Fruit fly (Drosophila melanogaster) whole organism, adult: ENCODE measurements around the gene CG11878.

Source experiments
- CG11617 ChIP-seq: fragments of 200-800 bp; sonication (Bioruptor generic); optimal IDR thresholded peaks from 2 replicates; lab custom pipeline; 2017; ENCODE audit warnings: mild to moderate bottlenecking, missing biosample characterization, missing genetic modification reagents, missing genetic modification characterization
- CG12768 ChIP-seq: fragments of 200-800 bp; sonication (Bioruptor generic); optimal IDR thresholded peaks from 2 replicates; lab custom pipeline; 2017; ENCODE audit warnings: missing biosample characterization, missing genetic modification characterization, mild to moderate bottlenecking, moderate library complexity, missing genetic modification reagents
- CG14711 ChIP-seq: fragments of 200-800 bp; sonication (Bioruptor generic); optimal IDR thresholded peaks from 2 replicates; lab custom pipeline; 2018; ENCODE audit warnings: missing biosample characterization, mild to moderate bottlenecking, missing genetic modification characterization, moderate library complexity
- CG1620 ChIP-seq: fragments of 200-800 bp; sonication (Bioruptor generic); optimal IDR thresholded peaks from 2 replicates; lab custom pipeline; 2016; ENCODE audit warnings: missing biosample characterization, missing genetic modification characterization
- CG33017 ChIP-seq: fragments of 200-800 bp; sonication (Bioruptor generic); optimal IDR thresholded peaks from 2 replicates; lab custom pipeline; 2018; ENCODE audit warnings: missing biosample characterization, mild to moderate bottlenecking, missing genetic modification characterization, moderate library complexity
- CG5204 ChIP-seq: fragments of 200-800 bp; sonication (Bioruptor generic); optimal IDR thresholded peaks from 2 replicates; lab custom pipeline; 2016; ENCODE audit warnings: missing biosample characterization, missing genetic modification characterization
- CG7045 ChIP-seq: fragments of 200-800 bp; sonication (Bioruptor generic); optimal IDR thresholded peaks from 2 replicates; lab custom pipeline; 2017; ENCODE audit warnings: missing biosample characterization, mild to moderate bottlenecking, missing genetic modification characterization
- CG7101 ChIP-seq: fragments of 200-800 bp; sonication (Bioruptor generic); optimal IDR thresholded peaks from 2 replicates; lab custom pipeline; 2018; ENCODE audit warnings: missing biosample characterization, mild to moderate bottlenecking, missing genetic modification characterization, moderate library complexity
- Clk ChIP-seq: fragments of 200-800 bp; sonication (Bioruptor generic); optimal IDR thresholded peaks from 2 replicates; lab custom pipeline; 2017; ENCODE audit warnings: missing biosample characterization, missing genetic modification characterization
- Crg-1 ChIP-seq: fragments of 200-800 bp; sonication (Bioruptor generic); optimal IDR thresholded peaks from 2 replicates; lab custom pipeline; 2016; ENCODE audit warnings: missing biosample characterization, missing genetic modification characterization
- Hr96 ChIP-seq: fragments of 200-800 bp; sonication (Bioruptor generic); optimal IDR thresholded peaks from 2 replicates; lab custom pipeline; 2016; ENCODE audit warnings: missing biosample characterization, missing genetic modification characterization
- Mnt ChIP-seq: fragments of 200-800 bp; sonication (Bioruptor generic); optimal IDR thresholded peaks from 2 replicates; lab custom pipeline; 2016; ENCODE audit warnings: missing biosample characterization, mild to moderate bottlenecking, missing genetic modification characterization
- bab1 ChIP-seq: fragments of 200-800 bp; sonication (Bioruptor generic); optimal IDR thresholded peaks from 3 replicates; lab custom pipeline; 2019; ENCODE audit warnings: missing biosample characterization, mild to moderate bottlenecking, missing genetic modification characterization, moderate library complexity
- cic ChIP-seq: fragments of 200-800 bp; sonication (Bioruptor generic); optimal IDR thresholded peaks from 2 replicates; lab custom pipeline; 2017; ENCODE audit warnings: missing biosample characterization, mild to moderate bottlenecking, missing genetic modification characterization, moderate library complexity
- cnc ChIP-seq, 2 experiments: fragments of >200 bp; optimal IDR thresholded peaks; 2 replicates each; lab custom pipeline; 2017
- kay ChIP-seq: fragments of 200-800 bp; sonication (Bioruptor generic); peaks from one replicate; lab custom pipeline; 2016; ENCODE audit warnings: missing biosample characterization, missing genetic modification characterization, borderline replicate concordance
- ovo ChIP-seq: fragments of 200-800 bp; sonication (Bioruptor generic); optimal IDR thresholded peaks from 2 replicates; lab custom pipeline; 2016; ENCODE audit warnings: missing biosample characterization, missing genetic modification characterization
- pad ChIP-seq: fragments of 200-800 bp; sonication (Bioruptor generic); optimal IDR thresholded peaks from 3 replicates; lab custom pipeline; 2017; ENCODE audit warnings: missing biosample characterization, missing genetic modification characterization, mild to moderate bottlenecking, moderate library complexity, missing genetic modification reagents
- tj ChIP-seq: fragments of 200-800 bp; sonication (Bioruptor generic); optimal IDR thresholded peaks from 3 replicates; lab custom pipeline; 2017; ENCODE audit warnings: missing biosample characterization, mild to moderate bottlenecking, missing genetic modification characterization, moderate library complexity
- toe ChIP-seq: fragments of 200-800 bp; sonication (Bioruptor generic); optimal IDR thresholded peaks from 2 replicates; lab custom pipeline; 2016; ENCODE audit warnings: missing biosample characterization, missing genetic modification characterization

CG11878 gene

dm6 chr3R:25281165-25281564 lies 7.5 kb downstream of the CG11878 start, which contains the start of gene CG11892:
TSS of gene CG11892 (plus strand) at chr3R:25281548.
- TF ChIP-seq Clk (GFP tag; lab: Kevin White, UChicago) (peak; percentile 72), kay (GFP tag; lab: Kevin White, UChicago) (peak; percentile 93), CG5204 (peak; percentile 28), CG12768 (GFP tag; lab: Kevin White, UChicago) (peak; percentile 89), tj (GFP tag; lab: Kevin White, UChicago) (peak; percentile 39), toe (GFP tag; lab: Kevin White, UChicago) (no peak), pad (GFP tag; lab: Kevin White, UChicago) (peak; percentile 68), CG7045 (GFP tag; lab: Kevin White, UChicago) (peak; percentile 93), cnc (optimal IDR thresholded peaks at IDR 0.05; lab: Kevin White, UChicago) (no peak), bab1 (GFP tag; lab: Kevin White, UChicago) (no peak), cic (peak; percentile 93), CG1620 (GFP tag; lab: Kevin White, UChicago) (no peak), CG14711 (peak; percentile 64), Mnt (GFP tag; lab: Kevin White, UChicago) (peak; percentile 67), Hr96 (no peak), CG33017 (tag; lab: Kevin White, UChicago) (peak; percentile 89), Crg-1 (peak; percentile 20), ovo (GFP tag; lab: Kevin White, UChicago) (peak; percentile 30), CG11617 (GFP tag; lab: Kevin White, UChicago) (peak; percentile 82), CG7101 (tag; lab: Kevin White, UChicago) (peak; percentile 87)

dm6 chr3R:25283209-25283670 lies 9.6 kb downstream of the CG11878 start, which contains the start of gene CG31300:
TSS of gene CG31300 (plus strand) at chr3R:25283620.
- TF ChIP-seq CG7101 (tag; lab: Kevin White, UChicago), result peak; percentile 14
- TF ChIP-seq cnc (optimal IDR thresholded peaks at IDR 0.05; lab: Kevin White, UChicago), result no peak
- TF ChIP-seq CG7045 (GFP tag; lab: Kevin White, UChicago), result no peak
- TF ChIP-seq CG12768 (GFP tag; lab: Kevin White, UChicago), result peak; percentile 3
- TF ChIP-seq cic, result peak; percentile 65
- peak; percentile 33 for TF ChIP-seq CG14711
- TF ChIP-seq tj (GFP tag; lab: Kevin White, UChicago), result no peak
- no peak for TF ChIP-seq CG33017 (tag; lab: Kevin White, UChicago)

dm6 chr3R:25285173-25285572 lies 11.5 kb downstream of the CG11878 start, which contains the start of gene CG31104:
TSS of gene CG31104 (plus strand) at chr3R:25285473.
- TF ChIP-seq kay (GFP tag; lab: Kevin White, UChicago) (peak; percentile 87), pad (GFP tag; lab: Kevin White, UChicago) (no peak), CG7101 (tag; lab: Kevin White, UChicago) (no peak), Hr96 (no peak), CG7045 (GFP tag; lab: Kevin White, UChicago) (no peak), CG11617 (GFP tag; lab: Kevin White, UChicago) (no peak)

dm6 chr3R:25287128-25287527 lies 13.5 kb downstream of the CG11878 start, which contains the start of gene CG13658:
TSS of gene CG13658 (plus strand) at chr3R:25287474.
- TF ChIP-seq cic (peak; percentile 59), CG11617 (GFP tag; lab: Kevin White, UChicago) (no peak), kay (GFP tag; lab: Kevin White, UChicago) (peak; percentile 90), CG7101 (tag; lab: Kevin White, UChicago) (no peak), bab1 (GFP tag; lab: Kevin White, UChicago) (peak; percentile 14), CG12768 (GFP tag; lab: Kevin White, UChicago) (peak; percentile 13), cnc (optimal IDR thresholded peaks at IDR 0.05; lab: Kevin White, UChicago) (peak in 1 of 2 experiments; percentile 81)

dm6 chr3R:25289589-25289988 lies 16.0 kb downstream of the CG11878 start, which contains the start of gene CG11893:
TSS of gene CG11893 (plus strand) at chr3R:25289889.
- TF ChIP-seq bab1 (GFP tag; lab: Kevin White, UChicago) (no peak), kay (GFP tag; lab: Kevin White, UChicago) (peak; percentile 37), CG1620 (GFP tag; lab: Kevin White, UChicago) (no peak)

- peak; percentile 60 for TF ChIP-seq CG7101 (tag; lab: Kevin White, UChicago)
- peak; percentile 41 for TF ChIP-seq ovo (GFP tag; lab: Kevin White, UChicago)
- peak; percentile 92 for TF ChIP-seq cic
- no peak for TF ChIP-seq Clk (GFP tag; lab: Kevin White, UChicago)
- TF ChIP-seq toe (GFP tag; lab: Kevin White, UChicago), result peak; percentile 41
- TF ChIP-seq CG33017 (tag; lab: Kevin White, UChicago), result peak; percentile 83
- no peak for TF ChIP-seq Hr96
- TF ChIP-seq kay (GFP tag; lab: Kevin White, UChicago), result peak; percentile 89
- TF ChIP-seq CG14711, result peak; percentile 29
- no peak for TF ChIP-seq CG1620 (GFP tag; lab: Kevin White, UChicago)
- TF ChIP-seq CG7045 (GFP tag; lab: Kevin White, UChicago), result peak; percentile 62
- no peak for TF ChIP-seq Crg-1
- TF ChIP-seq CG5204, result no peak
- peak; percentile 53 for TF ChIP-seq CG11617 (GFP tag; lab: Kevin White, UChicago)
- TF ChIP-seq bab1 (GFP tag; lab: Kevin White, UChicago), result peak; percentile 84
- peak; percentile 18 for TF ChIP-seq tj (GFP tag; lab: Kevin White, UChicago)
- peak in 1 of 2 experiments; percentile 57 for TF ChIP-seq cnc (optimal IDR thresholded peaks at IDR 0.05; lab: Kevin White, UChicago)
- peak; percentile 90 for TF ChIP-seq Mnt (GFP tag; lab: Kevin White, UChicago)
- peak; percentile 35 for TF ChIP-seq pad (GFP tag; lab: Kevin White, UChicago)
- TF ChIP-seq CG12768 (GFP tag; lab: Kevin White, UChicago), result peak; percentile 80
Observed at dm6 chr3R:25292864-25293284, 19.2 kb downstream of the CG11878 start, which contains the start of gene CG31098. TSS of gene CG31098 (minus strand) at chr3R:25292977.
